Worm (Caenorhabditis elegans): Measurements from ENCODE around the gene K08D8.6.

ce11 chrIV:12901602-12902001 lies 11.3 kb upstream of the K08D8.6 start:
- TF ChIP-seq aly-2 (tag; optimal IDR thresholded peaks at IDR 0.05) (no peak), jun-1 (tag; optimal IDR thresholded peaks at IDR 0.05) (no peak)
